Worm (Caenorhabditis elegans) whole organism, L3 larva: Measurements from ENCODE around the gene pigk-1.
A peak's percentile ranks its signal among the peaks of the same experiment; 100 is the strongest.

Experiments
- R02D3.7 ChIP-seq: fragments of 150-350 bp; optimal IDR thresholded peaks from 2 replicates; lab custom pipeline; 2014; ENCODE audit warnings: missing biosample characterization, missing genetic modification characterization
- ZK546.5 ChIP-seq: sonication (generic microtip); optimal IDR thresholded peaks from 2 replicates; lab custom pipeline; 2017; ENCODE audit warnings: missing biosample characterization, missing genetic modification characterization
- ama-1 ChIP-seq: fragments of 150-350 bp; optimal IDR thresholded peaks from 2 replicates; lab custom pipeline; 2018
- ceh-16 ChIP-seq: sonication (generic microtip); optimal IDR thresholded peaks from 2 replicates; lab custom pipeline; 2017; ENCODE audit warnings: missing biosample characterization, missing genetic modification characterization
- ceh-28 ChIP-seq: fragments of 150-350 bp; optimal IDR thresholded peaks from 2 replicates; lab custom pipeline; 2014; ENCODE audit warnings: missing biosample characterization, missing genetic modification reagents, missing genetic modification characterization
- ceh-82 ChIP-seq: fragments of 150-350 bp; optimal IDR thresholded peaks from 2 replicates; lab custom pipeline; 2014; ENCODE audit warnings: missing biosample characterization, missing genetic modification characterization
- daf-12 ChIP-seq: fragments of 150-350 bp; optimal IDR thresholded peaks from 2 replicates; lab custom pipeline; 2014; ENCODE audit warnings: missing biosample characterization, missing genetic modification reagents, missing genetic modification characterization
- egl-27 ChIP-seq: sonication (generic microtip); optimal IDR thresholded peaks from 4 replicates; lab custom pipeline; 2017; ENCODE audit warnings: missing biosample characterization, missing genetic modification reagents, missing genetic modification characterization
- egl-5 ChIP-seq: fragments of 150-350 bp; optimal IDR thresholded peaks from 2 replicates; lab custom pipeline; 2017; ENCODE audit warnings: missing biosample characterization, missing genetic modification reagents, missing genetic modification characterization, inconsistent platforms
- elt-2 ChIP-seq: sonication (generic microtip); optimal IDR thresholded peaks from 2 replicates; lab custom pipeline; 2016; ENCODE audit warnings: missing genetic modification reagents, mild to moderate bottlenecking, missing genetic modification characterization, missing compliant biosample characterization
- elt-3 ChIP-seq, 3 experiments: fragments of 150-350 bp in 1 of 3; sonication (generic microtip) in 2 of 3; optimal IDR thresholded peaks; 2 replicates in 2 of 3; 4 replicates in 1 of 3; lab custom pipeline; 2014 to 2017; ENCODE audit warnings: missing biosample characterization in 3 of 3, missing genetic modification characterization in 3 of 3
- eor-1 ChIP-seq, 2 experiments: fragments of 150-350 bp; optimal IDR thresholded peaks; 2 replicates each; lab custom pipeline; 2014 to 2018; ENCODE audit warnings: missing biosample characterization in 2 of 2, missing genetic modification characterization in 2 of 2
- fkh-10 ChIP-seq: sonication (generic microtip); optimal IDR thresholded peaks from 2 replicates; lab custom pipeline; 2017; ENCODE audit warnings: missing biosample characterization, missing genetic modification reagents, missing genetic modification characterization
- fkh-2 ChIP-seq: fragments of 150-350 bp; optimal IDR thresholded peaks from 2 replicates; lab custom pipeline; 2014; ENCODE audit warnings: missing biosample characterization, missing genetic modification reagents, missing genetic modification characterization
- fos-1 ChIP-seq: fragments of 150-350 bp; optimal IDR thresholded peaks from 2 replicates; lab custom pipeline; 2014; ENCODE audit warnings: missing biosample characterization, missing genetic modification characterization
- hmg-11 ChIP-seq: sonication (generic microtip); optimal IDR thresholded peaks from 2 replicates; lab custom pipeline; 2016; ENCODE audit warnings: missing genetic modification characterization, missing compliant biosample characterization
- jun-1 ChIP-seq: fragments of 150-350 bp; optimal IDR thresholded peaks from 2 replicates; lab custom pipeline; 2014; ENCODE audit warnings: missing biosample characterization, missing genetic modification reagents, missing genetic modification characterization
- lin-15B ChIP-seq: fragments of 150-350 bp; optimal IDR thresholded peaks from 2 replicates; lab custom pipeline; 2014; ENCODE audit warnings: missing biosample characterization, missing genetic modification characterization
- lin-39 ChIP-seq: fragments of 150-350 bp; optimal IDR thresholded peaks from 2 replicates; lab custom pipeline; 2018; ENCODE audit warnings: missing biosample characterization, missing genetic modification reagents, missing genetic modification characterization
- lsy-12 ChIP-seq: sonication (generic microtip); optimal IDR thresholded peaks from 2 replicates; lab custom pipeline; 2016; ENCODE audit warnings: mild to moderate bottlenecking, missing genetic modification characterization, missing compliant biosample characterization
- mdl-1 ChIP-seq: fragments of 150-350 bp; optimal IDR thresholded peaks from 2 replicates; lab custom pipeline; 2014; ENCODE audit warnings: missing biosample characterization, missing genetic modification characterization
- nfya-1 ChIP-seq: sonication (generic microtip); optimal IDR thresholded peaks from 2 replicates; lab custom pipeline; 2017; ENCODE audit warnings: missing genetic modification characterization, mild to moderate bottlenecking, missing compliant biosample characterization, antibody characterized with exemption, moderate library complexity; ENCODE audit not compliant: insufficient read depth
- nhr-12 ChIP-seq: fragments of 150-350 bp; optimal IDR thresholded peaks from 2 replicates; lab custom pipeline; 2014; ENCODE audit warnings: missing biosample characterization, missing genetic modification characterization
- nhr-23 ChIP-seq: fragments of 150-350 bp; optimal IDR thresholded peaks from 2 replicates; lab custom pipeline; 2014; ENCODE audit warnings: missing biosample characterization, missing genetic modification reagents, missing genetic modification characterization
- nhr-237 ChIP-seq: fragments of 150-350 bp; optimal IDR thresholded peaks from 2 replicates; lab custom pipeline; 2014; ENCODE audit warnings: missing biosample characterization, missing genetic modification characterization
- nhr-25 ChIP-seq: sonication (generic microtip); optimal IDR thresholded peaks from 2 replicates; lab custom pipeline; 2017; ENCODE audit warnings: missing biosample characterization, missing genetic modification characterization
- nhr-28 ChIP-seq: fragments of 150-350 bp; optimal IDR thresholded peaks from 2 replicates; lab custom pipeline; 2014; ENCODE audit warnings: missing biosample characterization, missing genetic modification characterization
- nhr-76 ChIP-seq: fragments of 150-350 bp; sonication (generic microtip); optimal IDR thresholded peaks from 5 replicates; lab custom pipeline; 2014; ENCODE audit warnings: missing biosample characterization, missing genetic modification characterization
- nhr-77 ChIP-seq: fragments of 150-350 bp; optimal IDR thresholded peaks from 2 replicates; lab custom pipeline; 2014; ENCODE audit warnings: missing biosample characterization, missing genetic modification characterization
- pha-4 ChIP-seq: fragments of 150-350 bp; optimal IDR thresholded peaks from 2 replicates; lab custom pipeline; 2014; ENCODE audit warnings: missing biosample characterization, missing genetic modification reagents, missing genetic modification characterization
- pqm-1 ChIP-seq: fragments of 150-350 bp; optimal IDR thresholded peaks from 2 replicates; lab custom pipeline; 2017; ENCODE audit warnings: missing biosample characterization, missing genetic modification characterization, inconsistent platforms
- sea-2 ChIP-seq: fragments of 150-350 bp; sonication (generic microtip); optimal IDR thresholded peaks from 4 replicates; lab custom pipeline; 2014; ENCODE audit warnings: missing biosample characterization, missing genetic modification reagents, missing genetic modification characterization
- skn-1 ChIP-seq: fragments of 150-350 bp; optimal IDR thresholded peaks from 2 replicates; lab custom pipeline; 2014; ENCODE audit warnings: missing biosample characterization, missing genetic modification characterization
- snpc-4 ChIP-seq: fragments of 150-350 bp; optimal IDR thresholded peaks from 2 replicates; lab custom pipeline; 2014; ENCODE audit warnings: missing biosample characterization, missing genetic modification characterization
- tbx-2 ChIP-seq: sonication (generic microtip); optimal IDR thresholded peaks from 2 replicates; lab custom pipeline; 2016; ENCODE audit warnings: mild to moderate bottlenecking, missing genetic modification characterization, missing compliant biosample characterization
- unc-39 ChIP-seq: sonication (generic microtip); optimal IDR thresholded peaks from 4 replicates; lab custom pipeline; 2017; ENCODE audit warnings: missing biosample characterization, missing genetic modification characterization
- ztf-11 ChIP-seq: fragments of 150-350 bp; optimal IDR thresholded peaks from 2 replicates; lab custom pipeline; 2014; ENCODE audit warnings: missing biosample characterization, missing genetic modification characterization

Gene pigk-1

DNA sequence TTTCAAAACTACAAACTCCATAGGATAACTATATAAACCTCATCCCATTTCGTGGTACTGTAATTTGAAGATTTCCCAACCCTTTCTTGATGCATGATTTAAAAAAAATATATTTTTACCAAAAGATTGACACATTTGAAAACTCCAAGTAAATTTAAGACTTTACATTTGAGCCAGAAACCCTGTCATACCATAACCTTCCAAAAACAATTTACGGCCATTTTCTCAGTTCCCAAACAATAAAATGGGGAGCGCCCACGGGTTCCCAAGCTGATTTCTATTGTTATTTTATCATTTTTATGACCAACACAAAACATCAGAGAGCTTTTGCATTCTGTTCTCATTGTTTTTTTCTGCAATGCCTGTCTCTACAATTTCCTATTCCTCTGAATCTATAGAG lies 2.8 kb upstream of the pigk-1 start, which contains the start of gene clc-9:
Gene clc-9, plus strand, starts transcription at position 301 of the 400 bp plus-strand sequence.
- TF ChIP-seq mdl-1 (tag; lab: Kevin White, UChicago) (no peak), fkh-2 (no peak), nhr-12 (tag; lab: Kevin White, UChicago) (no peak), ceh-82 (tag; lab: Kevin White, UChicago) (no peak), nhr-28 (tag; lab: Kevin White, UChicago) (no peak), ama-1 (no peak)

DNA sequence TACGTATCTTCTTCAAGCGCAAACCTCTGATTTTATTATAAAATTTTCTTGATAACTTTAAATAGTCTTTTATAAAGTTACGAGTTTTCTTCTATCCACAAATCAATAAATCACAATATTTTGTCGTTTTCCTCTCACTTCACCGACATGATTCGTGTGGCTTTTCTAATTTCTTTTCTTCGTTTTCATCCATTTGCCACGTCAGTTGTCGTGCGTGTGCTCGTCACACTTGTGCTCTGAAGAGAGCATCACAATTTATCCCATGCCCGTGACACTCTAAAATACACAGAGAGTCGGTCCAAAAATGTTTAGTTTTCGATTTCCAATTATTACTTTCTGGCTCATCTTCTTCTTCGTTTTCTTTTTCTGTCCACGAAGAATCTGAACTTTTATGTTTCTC lies 2.1 kb upstream of the pigk-1 start:
- TF ChIP-seq mdl-1 (tag; lab: Kevin White, UChicago): no peak
- TF ChIP-seq nhr-76 (tag; lab: Kevin White, UChicago): no peak
- TF ChIP-seq nfya-1 (tag; lab: Kevin White, UChicago): peak; percentile 24
- TF ChIP-seq egl-5 (tag; lab: Kevin White, UChicago): peak; percentile 3

DNA sequence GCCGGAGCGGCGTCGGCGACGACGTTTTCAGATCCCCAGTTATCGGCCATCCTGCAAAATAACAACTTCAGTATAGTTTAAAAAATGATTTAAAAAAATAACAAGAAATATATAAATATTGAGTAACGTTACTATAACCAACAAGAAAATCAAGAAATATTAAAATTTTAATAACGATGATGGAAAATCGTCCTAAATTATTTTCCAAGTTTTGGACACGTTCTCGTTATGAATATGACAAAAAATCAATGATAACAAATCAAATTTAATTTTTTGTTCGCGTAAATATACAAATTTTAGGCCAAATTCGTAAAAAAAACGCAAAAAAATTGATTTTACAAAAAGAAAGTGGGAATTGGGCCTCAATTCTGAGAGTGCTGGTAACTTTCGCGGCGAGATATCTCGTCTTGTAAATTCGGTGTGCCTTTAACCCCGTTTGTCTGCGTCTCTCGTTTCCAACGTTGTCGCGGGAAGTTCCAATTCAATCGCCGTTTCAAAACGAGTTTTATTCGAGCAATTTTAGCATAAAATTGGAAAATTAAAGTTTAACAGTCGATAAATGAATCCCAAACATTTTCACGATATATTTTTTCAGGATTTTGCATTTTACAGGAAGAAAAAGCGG lies 1.3 kb upstream of the pigk-1 start, which contains the start of gene rps-5:
Gene rps-5, minus strand, starts transcription at position 51 of the 625 bp plus-strand sequence.
- TF ChIP-seq nhr-237 (tag; lab: Kevin White, UChicago): no peak
- no peak for TF ChIP-seq ztf-11 (tag; lab: Kevin White, UChicago)
- no peak for TF ChIP-seq unc-39 (tag; lab: Kevin White, UChicago)
- peak; percentile 8 for TF ChIP-seq skn-1 (tag; lab: Kevin White, UChicago)
- TF ChIP-seq nhr-25: peak; percentile 39
- peak; percentile 60 for TF ChIP-seq pha-4 (tag; lab: Kevin White, UChicago)
- peak; percentile 23 for TF ChIP-seq pqm-1
- TF ChIP-seq tbx-2 (tag; lab: Kevin White, UChicago): no peak
- peak; percentile 80 for TF ChIP-seq hmg-11 (tag; lab: Kevin White, UChicago)
- peak; percentile 78 for TF ChIP-seq nhr-23
- TF ChIP-seq ceh-28: peak; percentile 23
- TF ChIP-seq sea-2: no peak
- TF ChIP-seq daf-12 (tag; lab: Kevin White, UChicago): no peak
- no peak for TF ChIP-seq ceh-16 (tag; lab: Kevin White, UChicago)
- TF ChIP-seq lin-15B (tag; lab: Kevin White, UChicago): peak; percentile 67
- TF ChIP-seq lin-39 (tag; lab: Kevin White, UChicago): peak; percentile 40
- no peak for TF ChIP-seq ZK546.5 (tag; lab: Kevin White, UChicago)
- peak; percentile 27 for TF ChIP-seq elt-2
- peak; percentile 16 for TF ChIP-seq snpc-4 (tag; lab: Kevin White, UChicago)
- TF ChIP-seq fos-1 (tag; lab: Kevin White, UChicago): no peak
- TF ChIP-seq nfya-1 (tag; lab: Kevin White, UChicago): peak; percentile 91
- peak; percentile 23 for TF ChIP-seq R02D3.7 (tag; lab: Kevin White, UChicago)
- no peak for TF ChIP-seq egl-5 (tag; lab: Kevin White, UChicago)
- TF ChIP-seq, all 47 proteins: peak for 13

DNA sequence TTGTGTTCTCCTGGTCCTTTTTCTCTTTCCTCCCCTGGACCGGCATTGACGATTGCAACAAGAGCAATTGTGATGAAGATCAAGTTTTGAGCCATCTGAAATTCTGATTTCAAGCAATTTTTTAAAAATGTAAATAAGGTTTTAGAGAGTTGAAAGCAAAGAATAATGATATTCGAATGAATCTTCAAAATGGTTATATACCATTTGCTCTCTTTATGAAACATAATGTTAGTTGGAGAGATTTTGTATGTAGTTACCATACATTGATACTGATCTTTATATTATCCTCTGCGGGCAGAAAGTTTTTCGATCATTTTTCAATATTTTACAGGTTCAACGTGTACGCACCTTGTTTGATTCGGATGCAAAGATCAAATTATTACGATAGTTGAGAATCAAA lies 4.1 kb downstream of the pigk-1 start, which contains the start of gene srlf-24:
Gene srlf-24, minus strand, starts transcription at position 101 of the 400 bp plus-strand sequence.
- TF ChIP-seq nhr-28 (tag; lab: Kevin White, UChicago): no peak

DNA sequence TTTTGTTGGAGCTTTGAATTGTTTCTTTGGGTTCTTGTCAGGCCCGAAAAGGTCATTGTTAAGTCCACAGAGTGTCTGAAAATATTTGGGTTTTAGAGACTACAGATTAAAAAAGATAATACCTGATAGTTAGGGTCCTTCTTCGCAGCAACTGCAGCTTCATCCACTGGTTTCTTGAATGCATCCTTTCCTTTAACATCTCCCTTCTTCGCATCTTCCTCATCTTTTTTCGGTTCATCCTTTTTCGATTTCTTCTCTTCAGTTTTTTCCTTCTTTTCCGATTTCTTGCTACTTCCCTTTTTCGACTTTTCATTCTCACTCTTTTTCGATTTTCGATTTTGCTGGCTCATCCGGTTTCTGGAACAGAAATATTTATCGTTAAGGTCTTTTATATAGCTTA lies 6.3 kb downstream of the pigk-1 start:
- TF ChIP-seq jun-1 (no peak), lsy-12 (tag; lab: Kevin White, UChicago) (no peak)
- TF ChIP-seq, all 47 proteins: peak for 0

DNA sequence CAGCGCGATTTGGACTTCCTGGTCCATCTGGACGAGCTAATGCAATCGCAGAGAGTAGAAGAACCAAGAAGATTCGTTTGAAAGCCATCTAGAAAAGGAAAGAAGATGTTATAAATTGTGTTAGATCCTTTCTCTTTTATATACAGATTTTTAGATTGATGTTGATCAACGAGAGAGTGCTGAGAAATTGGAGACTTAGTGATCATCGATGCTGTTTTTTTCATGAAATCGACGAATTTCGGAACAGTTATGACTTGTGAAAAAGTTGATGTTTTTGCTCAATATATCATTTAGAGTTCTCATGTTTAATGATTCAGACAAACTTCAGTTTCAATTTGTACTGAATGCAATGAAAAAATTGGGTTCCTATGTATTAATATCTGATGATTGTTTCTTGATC lies 7.2 kb downstream of the pigk-1 start, which contains the start of gene srlf-17:
Gene srlf-17, minus strand, starts transcription at position 101 of the 400 bp plus-strand sequence.
- TF ChIP-seq fkh-10 (GFP tag; lab: Kevin White, UChicago) (no peak), fkh-2 (no peak), R02D3.7 (tag; lab: Kevin White, UChicago) (no peak), daf-12 (tag; lab: Kevin White, UChicago) (no peak), nhr-237 (tag; lab: Kevin White, UChicago) (no peak), pha-4 (tag; lab: Kevin White, UChicago) (no peak), eor-1 (tag; optimal IDR thresholded peaks at IDR 0.05; lab: Kevin White, UChicago) (no peak), nhr-12 (tag; lab: Kevin White, UChicago) (no peak), hmg-11 (tag; lab: Kevin White, UChicago) (no peak), elt-3 (tag; optimal IDR thresholded peaks at IDR 0.05; lab: Kevin White, UChicago) (no peak), ztf-11 (tag; lab: Kevin White, UChicago) (no peak), unc-39 (tag; lab: Kevin White, UChicago) (no peak), ceh-28 (no peak), egl-27 (tag; lab: Kevin White, UChicago) (no peak), pqm-1 (no peak), nfya-1 (tag; lab: Kevin White, UChicago) (no peak), ama-1 (no peak), jun-1 (no peak), nhr-77 (tag; lab: Kevin White, UChicago) (no peak)
